Worm (Caenorhabditis elegans) whole organism, L2 larva: ENCODE measurements around the gene C56E6.2.
A peak's percentile ranks its signal among the peaks of the same experiment; 100 is the strongest.

Source experiments
- ZK546.5 ChIP-seq: sonication (generic microtip); optimal IDR thresholded peaks from 2 replicates; lab custom pipeline; 2017; ENCODE audit warnings: missing biosample characterization, missing genetic modification characterization
- ama-1 ChIP-seq: fragments of 150-350 bp; optimal IDR thresholded peaks from 2 replicates; lab custom pipeline; 2018; ENCODE audit warnings: inconsistent platforms
- blmp-1 ChIP-seq: sonication (generic microtip); optimal IDR thresholded peaks from 2 replicates; lab custom pipeline; 2017; ENCODE audit warnings: missing genetic modification characterization, mild to moderate bottlenecking, missing compliant biosample characterization, antibody characterized with exemption, moderate library complexity; ENCODE audit not compliant: insufficient read depth
- ceh-82 ChIP-seq: fragments of 150-350 bp; optimal IDR thresholded peaks from 2 replicates; lab custom pipeline; 2014; ENCODE audit warnings: missing biosample characterization, missing genetic modification characterization
- lin-39 ChIP-seq: fragments of 150-350 bp; optimal IDR thresholded peaks from 2 replicates; lab custom pipeline; 2014; ENCODE audit warnings: missing biosample characterization, missing genetic modification reagents, missing genetic modification characterization
- mdl-1 ChIP-seq, 2 experiments: fragments of 150-350 bp in 1 of 2; sonication (generic microtip) in 1 of 2; optimal IDR thresholded peaks; 2 replicates each; lab custom pipeline; 2017; ENCODE audit warnings: missing biosample characterization in 2 of 2, missing genetic modification characterization in 2 of 2

ce11 chrII:6560291-6560690 lies 35.6 kb downstream of the C56E6.2 start:
- TF ChIP-seq lin-39 (tag; lab: Kevin White, UChicago), result no peak
- TF ChIP-seq ZK546.5 (tag; lab: Kevin White, UChicago), result no peak
- no peak for TF ChIP-seq ceh-82
- peak; percentile 51 for TF ChIP-seq ama-1 (lab: Kevin White, UChicago)
- TF ChIP-seq mdl-1 (tag; optimal IDR thresholded peaks at IDR 0.05; lab: Kevin White, UChicago), result no peak
- TF ChIP-seq blmp-1 (tag; lab: Kevin White, UChicago), result no peak
